Fruit fly (Drosophila melanogaster) Kc167 (cell line): ENCODE data around the gene spn-F.

ENCODE experiments used
- Myc ChIP-seq: fragments of >200 bp; optimal IDR thresholded peaks from 2 replicates; lab custom pipeline; 2017; ENCODE audit warnings: missing external identifiers
- Sin3A ChIP-seq: fragments of >200 bp; optimal IDR thresholded peaks from 2 replicates; lab custom pipeline; 2018; ENCODE audit warnings: missing external identifiers
- h ChIP-seq: fragments of >200 bp; optimal IDR thresholded peaks from 3 replicates; lab custom pipeline; 2018; ENCODE audit warnings: missing external identifiers
- insv ChIP-seq: fragments of >200 bp; optimal IDR thresholded peaks from 3 replicates; lab custom pipeline; 2018; ENCODE audit warnings: missing external identifiers
- psq ChIP-seq: fragments of >200 bp; optimal IDR thresholded peaks from 2 replicates; lab custom pipeline; 2017; ENCODE audit warnings: missing external identifiers
- ttk ChIP-seq: sonication (Bioruptor generic); optimal IDR thresholded peaks from 2 replicates; lab custom pipeline; 2017; ENCODE audit warnings: missing external identifiers

DNA sequence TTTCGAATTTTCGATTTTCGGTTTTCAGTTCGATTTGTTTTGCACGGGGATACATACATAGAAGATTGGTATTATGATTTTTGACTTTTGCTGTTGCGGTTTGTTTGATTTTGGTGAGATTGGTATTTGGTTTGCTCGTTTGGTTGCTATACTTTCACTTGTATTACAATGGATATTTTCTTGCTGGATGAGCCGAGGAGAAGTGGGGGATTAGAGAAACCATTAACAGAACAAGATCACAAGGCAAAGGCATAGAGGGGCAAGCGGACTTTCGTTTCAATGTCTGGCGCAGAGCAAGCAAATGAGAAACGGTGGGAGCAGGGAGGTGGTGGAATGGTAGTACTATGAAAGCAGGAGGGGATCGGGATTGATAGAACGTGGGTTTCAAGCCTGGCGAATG, 22.7 kb upstream of the spn-F start, which contains the start of gene CG15563:
- TF ChIP-seq ttk (no peak), Myc (no peak), psq (no peak), h (lab: Kevin White, UChicago) (no peak), Sin3A (lab: Kevin White, UChicago) (no peak), insv (no peak)
